Worm (Caenorhabditis elegans): ENCODE results near the gene F46C5.1.

F46C5.1 gene

ce11 chrII:8783451-8783967, 37.5 kb downstream of the F46C5.1 start, which contains the start of gene sgn-1:
TSS of gene sgn-1 (minus strand) at chrII:8783670.
- TF ChIP-seq tbx-11 (GFP tag; IDR thresholded peaks at IDR 0.05) = no peak
- no peak for TF ChIP-seq hnd-1 (tag; optimal IDR thresholded peaks at IDR 0.05)
- TF ChIP-seq aly-1 (tag; optimal IDR thresholded peaks at IDR 0.05) = no peak
- no peak for TF ChIP-seq ets-7 (tag; optimal IDR thresholded peaks at IDR 0.05)
- TF ChIP-seq ceh-36 (tag; optimal IDR thresholded peaks at IDR 0.05) = no peak
- no peak for TF ChIP-seq F13C5.2 (tag; optimal IDR thresholded peaks at IDR 0.05)
- no peak for TF ChIP-seq B0310.2 (tag; optimal IDR thresholded peaks at IDR 0.05)
- no peak for TF ChIP-seq hmbx-1 (tag; optimal IDR thresholded peaks at IDR 0.05)

DNA sequence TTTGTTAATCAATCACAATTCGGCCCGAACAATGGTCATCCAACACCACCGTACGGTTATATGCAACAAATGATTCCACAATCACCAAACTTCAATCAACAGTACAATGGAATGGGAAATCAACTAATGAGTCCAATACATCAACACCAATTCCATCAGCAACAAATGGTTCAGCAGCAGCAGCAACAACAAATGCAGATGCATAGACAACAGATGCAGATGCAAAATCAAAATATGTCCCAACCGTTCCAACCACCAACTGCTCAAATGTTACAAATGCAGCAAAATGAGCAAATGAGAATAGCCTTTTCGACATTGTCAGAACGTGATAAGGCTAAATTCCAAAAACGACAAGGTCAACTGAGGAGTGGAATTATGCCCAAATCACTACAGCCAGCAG, 44.5 kb downstream of the F46C5.1 start:
- no peak for TF ChIP-seq ceh-36 (tag; optimal IDR thresholded peaks at IDR 0.05)
- no peak for TF ChIP-seq pes-1 (GFP tag; IDR thresholded peaks at IDR 0.05)
- no peak for TF ChIP-seq tbx-37 (GFP tag; conservative IDR thresholded peaks at IDR 0.05)
- no peak for TF ChIP-seq flt-1 (GFP tag; IDR thresholded peaks at IDR 0.05)
- no peak for TF ChIP-seq aly-1 (tag; optimal IDR thresholded peaks at IDR 0.05)
- TF ChIP-seq scrt-1 (GFP tag; IDR thresholded peaks at IDR 0.05) = no peak
- TF ChIP-seq ceh-13 (GFP tag; optimal IDR thresholded peaks at IDR 0.05) = no peak
- no peak for TF ChIP-seq tbx-11 (GFP tag; IDR thresholded peaks at IDR 0.05)
- TF ChIP-seq tra-4 (tag; optimal IDR thresholded peaks at IDR 0.05) = no peak
- TF ChIP-seq ets-7 (tag; optimal IDR thresholded peaks at IDR 0.05) = no peak
- no peak for TF ChIP-seq hnd-1 (tag; optimal IDR thresholded peaks at IDR 0.05)
- TF ChIP-seq ama-1 (optimal IDR thresholded peaks at IDR 0.05) = no peak
- TF ChIP-seq F13C5.2 (tag; optimal IDR thresholded peaks at IDR 0.05) = no peak
- no peak for TF ChIP-seq hmg-4 (GFP tag; optimal IDR thresholded peaks at IDR 0.05)
- no peak for TF ChIP-seq hmbx-1 (tag; optimal IDR thresholded peaks at IDR 0.05)
- no peak for TF ChIP-seq sea-1 (GFP tag; conservative IDR thresholded peaks at IDR 0.05)
- TF ChIP-seq B0310.2 (tag; optimal IDR thresholded peaks at IDR 0.05) = no peak

DNA sequence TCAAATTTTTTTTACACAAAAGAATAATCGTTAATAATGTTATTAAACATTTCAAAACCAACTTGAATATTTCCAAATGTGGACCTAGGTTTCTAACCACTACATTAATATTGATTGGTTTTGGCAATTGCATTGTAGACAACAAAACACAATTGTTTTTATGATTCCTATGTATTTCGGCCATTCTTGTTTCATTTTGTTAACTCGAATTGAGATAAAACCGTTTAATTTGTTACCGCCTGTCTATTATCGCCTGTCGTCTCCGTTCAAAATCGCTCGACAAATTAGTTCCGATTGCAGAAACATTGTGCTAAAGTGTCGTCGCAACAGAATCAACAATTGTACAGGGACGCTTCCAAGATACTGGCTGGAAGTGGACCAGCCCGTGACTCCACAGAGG, 50.3 kb downstream of the F46C5.1 start, which contains the start of gene let-19:
let-19 (plus strand) TSS at position 301 of the 400 bp plus-strand sequence.
- TF ChIP-seq ets-7 (tag; optimal IDR thresholded peaks at IDR 0.05) = no peak
- no peak for TF ChIP-seq hmg-4 (GFP tag; optimal IDR thresholded peaks at IDR 0.05)
- no peak for TF ChIP-seq tbx-11 (GFP tag; IDR thresholded peaks at IDR 0.05)
- TF ChIP-seq ama-1 (optimal IDR thresholded peaks at IDR 0.05) = no peak
- no peak for TF ChIP-seq sea-1 (GFP tag; conservative IDR thresholded peaks at IDR 0.05)
- TF ChIP-seq tra-4 (tag; optimal IDR thresholded peaks at IDR 0.05) = no peak
- no peak for TF ChIP-seq tbx-37 (GFP tag; conservative IDR thresholded peaks at IDR 0.05)
- TF ChIP-seq flt-1 (GFP tag; IDR thresholded peaks at IDR 0.05) = no peak
- TF ChIP-seq hmbx-1 (tag; optimal IDR thresholded peaks at IDR 0.05) = no peak
- no peak for TF ChIP-seq scrt-1 (GFP tag; IDR thresholded peaks at IDR 0.05)
